Fruit fly (Drosophila melanogaster) whole organism, embryonic: ENCODE results near the gene CG16717.
A peak's percentile ranks its signal among the peaks of the same experiment; 100 is the strongest.

Source experiments
- BEAF-32 ChIP-seq: fragments of 200-800 bp; sonication (Bioruptor generic); optimal IDR thresholded peaks from 3 replicates; lab custom pipeline; 2017; ENCODE audit warnings: missing biosample characterization, missing genetic modification characterization, mild to moderate bottlenecking, moderate library complexity, missing genetic modification reagents
- Bdp1 ChIP-seq: fragments of 200-800 bp; sonication (Bioruptor generic); optimal IDR thresholded peaks from 3 replicates; lab custom pipeline; 2016; ENCODE audit warnings: missing biosample characterization, missing genetic modification characterization
- CG10366 ChIP-seq: fragments of 200-800 bp; sonication (Bioruptor generic); IDR thresholded peaks from 2 replicates; pipeline ENCODE4 v1.3.6; 2022; ENCODE audit warnings: missing biosample characterization, missing genetic modification characterization
- CG10431 ChIP-seq: fragments of 200-800 bp; sonication (Bioruptor generic); optimal IDR thresholded peaks from 3 replicates; lab custom pipeline; 2018; ENCODE audit warnings: missing biosample characterization, mild to moderate bottlenecking, missing genetic modification characterization
- CG14965 ChIP-seq: fragments of 200-800 bp; sonication (Bioruptor generic); optimal IDR thresholded peaks from 2 replicates; lab custom pipeline; 2016; ENCODE audit warnings: missing biosample characterization, missing genetic modification characterization, borderline replicate concordance
- CG15479 ChIP-seq: fragments of 200-800 bp; sonication (Bioruptor generic); optimal IDR thresholded peaks from 3 replicates; lab custom pipeline; 2019; ENCODE audit warnings: missing biosample characterization, mild to moderate bottlenecking, missing genetic modification characterization, moderate library complexity
- CG17612 ChIP-seq: fragments of 200-800 bp; sonication (Bioruptor generic); IDR thresholded peaks from 2 replicates; pipeline ENCODE4 v1.3.6; 2022; ENCODE audit warnings: missing biosample characterization, missing genetic modification characterization
- CG1792 ChIP-seq: fragments of 200-800 bp; sonication (Bioruptor generic); optimal IDR thresholded peaks from 2 replicates; lab custom pipeline; 2016; ENCODE audit warnings: missing biosample characterization, missing genetic modification characterization
- CG2199 ChIP-seq: fragments of 200-800 bp; sonication (Bioruptor generic); IDR thresholded peaks from 3 replicates; pipeline ENCODE4 v1.3.6; 2022; ENCODE audit warnings: missing biosample characterization, missing genetic modification characterization
- CG30020 ChIP-seq: fragments of 200-800 bp; optimal IDR thresholded peaks from 2 replicates; lab custom pipeline; 2019; ENCODE audit warnings: missing biosample characterization, mild to moderate bottlenecking, missing genetic modification characterization, moderate library complexity
- CG32532 ChIP-seq: fragments of 200-800 bp; sonication (Bioruptor generic); IDR thresholded peaks from 2 replicates; pipeline ENCODE4 v1.3.6; 2022; ENCODE audit warnings: missing biosample characterization, missing genetic modification characterization
- CG3407 ChIP-seq: fragments of 200-800 bp; sonication (Bioruptor generic); optimal IDR thresholded peaks from 2 replicates; lab custom pipeline; 2018; ENCODE audit warnings: missing biosample characterization, mild to moderate bottlenecking, missing genetic modification characterization
- CG34376 ChIP-seq: fragments of 200-800 bp; sonication (Bioruptor generic); optimal IDR thresholded peaks from 2 replicates; lab custom pipeline; 2018; ENCODE audit warnings: missing biosample characterization, mild to moderate bottlenecking, missing genetic modification characterization
- CG3847 ChIP-seq: fragments of 200-800 bp; sonication (Bioruptor generic); IDR thresholded peaks from 2 replicates; pipeline ENCODE4 v1.3.6; 2022; ENCODE audit warnings: missing biosample characterization, missing genetic modification characterization
- CG6854 ChIP-seq: fragments of 200-800 bp; sonication (Bioruptor generic); optimal IDR thresholded peaks from 3 replicates; lab custom pipeline; 2017; ENCODE audit warnings: missing biosample characterization, mild to moderate bottlenecking, missing genetic modification characterization
- CG7372 ChIP-seq: fragments of 200-800 bp; sonication (Bioruptor generic); IDR thresholded peaks from 2 replicates; pipeline ENCODE4 v1.3.6; 2022; ENCODE audit warnings: missing biosample characterization, missing genetic modification characterization
- CG9437 ChIP-seq: fragments of 200-800 bp; sonication (Bioruptor generic); optimal IDR thresholded peaks from 2 replicates; lab custom pipeline; 2018; ENCODE audit warnings: missing biosample characterization, mild to moderate bottlenecking, missing genetic modification characterization
- CG9876 ChIP-seq: fragments of 200-800 bp; sonication (Bioruptor generic); optimal IDR thresholded peaks from 2 replicates; lab custom pipeline; 2016; ENCODE audit warnings: missing biosample characterization, missing genetic modification characterization
- CHES-1-like ChIP-seq: fragments of 200-800 bp; sonication (Bioruptor generic); optimal IDR thresholded peaks from 2 replicates; lab custom pipeline; 2016; ENCODE audit warnings: missing biosample characterization, missing genetic modification characterization
- Dfd ChIP-seq, 2 experiments: fragments of >200 bp; optimal IDR thresholded peaks; 2 replicates each; lab custom pipeline; 2017; ENCODE audit warnings: missing biosample characterization in 2 of 2, missing genetic modification characterization in 2 of 2
- Dll ChIP-seq: fragments of 200-800 bp; sonication (Bioruptor generic); IDR thresholded peaks from 4 replicates; pipeline ENCODE4 v1.3.6; 2022; ENCODE audit warnings: missing biosample characterization, missing genetic modification characterization; ENCODE audit not compliant: partially characterized antibody
- E2f1 ChIP-seq: fragments of 200-800 bp; sonication (Bioruptor generic); IDR thresholded peaks from 2 replicates; pipeline ENCODE4 v1.3.6; 2022; ENCODE audit warnings: missing biosample characterization, missing genetic modification characterization
- Ets65A ChIP-seq: fragments of 200-800 bp; sonication (Bioruptor generic); peaks from one replicate; lab custom pipeline; 2016; ENCODE audit warnings: missing biosample characterization, missing genetic modification characterization
- Fer3 ChIP-seq: fragments of 200-800 bp; sonication (Bioruptor generic); optimal IDR thresholded peaks from 2 replicates; lab custom pipeline; 2018; ENCODE audit warnings: missing biosample characterization, mild to moderate bottlenecking, missing genetic modification characterization, moderate library complexity
- HmgD ChIP-seq: fragments of 200-800 bp; sonication (Bioruptor generic); optimal IDR thresholded peaks from 3 replicates; lab custom pipeline; 2016; ENCODE audit warnings: missing biosample characterization, missing genetic modification characterization
- Nf-YA ChIP-seq: fragments of 200-800 bp; sonication (Bioruptor generic); IDR thresholded peaks from 2 replicates; pipeline ENCODE4 v1.3.6; 2022; ENCODE audit warnings: missing biosample characterization, missing genetic modification characterization
- Scr ChIP-seq: fragments of 200-800 bp; sonication (Bioruptor generic); IDR thresholded peaks from 2 replicates; pipeline ENCODE4 v1.3.6; 2022; ENCODE audit warnings: missing biosample characterization, missing genetic modification characterization; ENCODE audit not compliant: partially characterized antibody
- abd-A ChIP-seq: fragments of 200-800 bp; sonication (Bioruptor generic); optimal IDR thresholded peaks from 3 replicates; lab custom pipeline; 2019; ENCODE audit warnings: missing biosample characterization, mild to moderate bottlenecking, missing genetic modification characterization, moderate library complexity
- aop ChIP-seq: fragments of 200-800 bp; sonication (Bioruptor generic); IDR thresholded peaks from 2 replicates; pipeline ENCODE4 v1.3.6; 2022; ENCODE audit warnings: missing biosample characterization, missing genetic modification characterization
- ato ChIP-seq: fragments of 200-800 bp; sonication (Bioruptor generic); IDR thresholded peaks from 2 replicates; pipeline ENCODE4 v1.3.6; 2022; ENCODE audit warnings: missing biosample characterization, missing genetic modification characterization; ENCODE audit not compliant: partially characterized antibody
- bcd ChIP-seq: fragments of 200-800 bp; sonication (Bioruptor generic); optimal IDR thresholded peaks from 2 replicates; lab custom pipeline; 2017; ENCODE audit warnings: missing biosample characterization, mild to moderate bottlenecking, missing genetic modification characterization
- bigmax ChIP-seq: fragments of 200-800 bp; sonication (Bioruptor generic); optimal IDR thresholded peaks from 2 replicates; lab custom pipeline; 2018; ENCODE audit warnings: missing biosample characterization, mild to moderate bottlenecking, missing genetic modification characterization
- bowl ChIP-seq: fragments of 200-800 bp; sonication (Bioruptor generic); IDR thresholded peaks from 2 replicates; pipeline ENCODE4 v1.3.6; 2022; ENCODE audit warnings: missing biosample characterization, missing genetic modification characterization
- bsh ChIP-seq, 2 experiments: fragments of 200-800 bp; sonication (Bioruptor generic); optimal IDR thresholded peaks; 2 replicates each; lab custom pipeline; 2017 to 2018; ENCODE audit warnings: mild to moderate bottlenecking in 2 of 2, missing biosample characterization in 2 of 2, missing genetic modification characterization in 2 of 2, moderate library complexity in 1 of 2
- cad ChIP-seq: fragments of >200 bp; optimal IDR thresholded peaks from 2 replicates; lab custom pipeline; 2017; ENCODE audit warnings: missing biosample characterization, missing genetic modification characterization
- chn ChIP-seq: fragments of 200-800 bp; sonication (Bioruptor generic); optimal IDR thresholded peaks from 2 replicates; lab custom pipeline; 2016; ENCODE audit warnings: missing biosample characterization, missing genetic modification characterization
- dmrt99B ChIP-seq: fragments of 200-800 bp; sonication (Bioruptor generic); optimal IDR thresholded peaks from 2 replicates; lab custom pipeline; 2018; ENCODE audit warnings: missing biosample characterization, mild to moderate bottlenecking, missing genetic modification characterization, moderate library complexity
- fru ChIP-seq: fragments of >200 bp; optimal IDR thresholded peaks from 2 replicates; lab custom pipeline; 2017
- hth ChIP-seq: fragments of >200 bp; optimal IDR thresholded peaks from 2 replicates; lab custom pipeline; 2017; ENCODE audit warnings: inconsistent platforms
- jing ChIP-seq: fragments of 200-800 bp; sonication (Bioruptor generic); optimal IDR thresholded peaks from 2 replicates; lab custom pipeline; 2018; ENCODE audit warnings: missing biosample characterization, mild to moderate bottlenecking, missing genetic modification characterization
- kah ChIP-seq: fragments of 200-800 bp; sonication (Bioruptor generic); optimal IDR thresholded peaks from 2 replicates; lab custom pipeline; 2018; ENCODE audit warnings: missing biosample characterization, mild to moderate bottlenecking, missing genetic modification characterization
- lola ChIP-seq, 3 experiments: fragments of >200 bp in 2 of 3; fragments of 200-800 bp in 1 of 3; sonication (Bioruptor generic) in 1 of 3; optimal IDR thresholded peaks; 2 replicates each; lab custom pipeline; 2017 to 2019; ENCODE audit warnings: missing biosample characterization in 3 of 3, missing genetic modification characterization in 3 of 3, mild to moderate bottlenecking in 1 of 3, moderate library complexity in 1 of 3
- phol ChIP-seq: fragments of 200-800 bp; sonication (Bioruptor generic); optimal IDR thresholded peaks from 3 replicates; lab custom pipeline; 2018; ENCODE audit warnings: missing biosample characterization, mild to moderate bottlenecking, missing genetic modification characterization, moderate library complexity
- pita ChIP-seq: fragments of 200-800 bp; sonication (Bioruptor generic); optimal IDR thresholded peaks from 2 replicates; lab custom pipeline; 2017; ENCODE audit warnings: missing biosample characterization, mild to moderate bottlenecking, missing genetic modification characterization
- ro ChIP-seq: fragments of 200-800 bp; sonication (Bioruptor generic); IDR thresholded peaks from 2 replicates; pipeline ENCODE4 v1.3.6; 2022; ENCODE audit warnings: missing biosample characterization, missing genetic modification characterization
- seq ChIP-seq: fragments of 200-800 bp; sonication (Bioruptor generic); IDR thresholded peaks from 2 replicates; pipeline ENCODE4 v1.3.6; 2022; ENCODE audit warnings: missing biosample characterization, missing genetic modification characterization
- sim ChIP-seq: fragments of 200-800 bp; sonication (Bioruptor generic); IDR thresholded peaks from 2 replicates; pipeline ENCODE4 v1.3.6; 2022; ENCODE audit warnings: missing biosample characterization, missing genetic modification characterization
- sug ChIP-seq: fragments of 200-800 bp; optimal IDR thresholded peaks from 2 replicates; lab custom pipeline; 2019; ENCODE audit warnings: missing biosample characterization, mild to moderate bottlenecking, missing genetic modification characterization, moderate library complexity
- vvl ChIP-seq: fragments of 200-800 bp; sonication (Bioruptor generic); IDR thresholded peaks from 2 replicates; pipeline ENCODE4 v1.3.6; 2022; ENCODE audit warnings: missing biosample characterization, missing genetic modification characterization
- wek ChIP-seq: fragments of 200-800 bp; sonication (Bioruptor generic); optimal IDR thresholded peaks from 3 replicates; lab custom pipeline; 2018; ENCODE audit warnings: missing biosample characterization, mild to moderate bottlenecking, missing genetic modification characterization, moderate library complexity
- z ChIP-seq: fragments of 200-800 bp; sonication (Bioruptor generic); IDR thresholded peaks from 3 replicates; pipeline ENCODE4 v1.3.6; 2022; ENCODE audit warnings: missing biosample characterization, missing genetic modification characterization
- zen ChIP-seq: fragments of 200-800 bp; sonication (Bioruptor generic); optimal IDR thresholded peaks from 3 replicates; lab custom pipeline; 2018; ENCODE audit warnings: missing biosample characterization, mild to moderate bottlenecking, missing genetic modification characterization, moderate library complexity

Gene CG16717

DNA sequence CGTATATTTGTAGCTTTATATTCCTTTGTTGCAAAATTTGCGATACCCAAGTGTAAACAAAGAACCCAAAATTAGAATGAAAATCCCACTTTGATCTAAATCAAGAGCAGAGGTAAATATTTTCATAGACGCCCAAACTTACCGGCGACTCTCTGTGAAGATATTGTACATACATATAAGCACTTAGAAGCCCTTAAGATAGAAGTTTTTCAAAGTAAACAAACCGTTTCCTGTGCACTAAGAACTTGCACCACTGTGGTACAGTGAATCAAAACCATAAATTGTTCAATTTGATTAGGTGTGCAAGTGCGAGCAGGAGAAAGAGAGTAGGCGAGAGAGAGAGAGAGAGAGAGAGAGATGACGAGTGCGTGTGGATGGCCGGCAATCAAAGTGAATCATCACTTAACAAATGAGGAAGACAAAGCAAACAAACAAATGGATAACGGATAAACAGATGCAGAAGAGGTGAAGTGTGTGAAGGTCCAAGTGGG, 949 bp upstream of the CG16717 start (continued):
- TF ChIP-seq Bdp1 (no peak), dmrt99B (tag; lab: Kevin White, UChicago) (no peak), CG17612 (no peak), bigmax (GFP tag; lab: Kevin White, UChicago) (no peak), Fer3 (tag; lab: Kevin White, UChicago) (no peak), Scr (GFP tag; lab: Robert Waterston, UW) (no peak), Nf-YA (GFP tag; lab: Robert Waterston, UW) (no peak), ro (GFP tag; lab: Robert Waterston, UW) (no peak), pita (GFP tag; lab: Kevin White, UChicago) (no peak), kah (no peak), chn (GFP tag; lab: Kevin White, UChicago) (no peak), jing (GFP tag; lab: Kevin White, UChicago) (no peak), ato (GFP tag; lab: Robert Waterston, UW) (no peak), CG15479 (GFP tag; lab: Kevin White, UChicago) (peak; percentile 92), fru (lab: Kevin White, UChicago) (no peak), CG1792 (GFP tag; lab: Kevin White, UChicago) (no peak), BEAF-32 (GFP tag; lab: Kevin White, UChicago) (no peak), aop (no peak), CG9876 (GFP tag; lab: Kevin White, UChicago) (no peak), bcd (GFP tag; lab: Kevin White, UChicago) (no peak), CG7372 (GFP tag; lab: Robert Waterston, UW) (no peak), seq (GFP tag; lab: Robert Waterston, UW) (no peak), HmgD (GFP tag; lab: Kevin White, UChicago) (no peak), bowl (GFP tag; lab: Robert Waterston, UW) (no peak), CG3407 (GFP tag; lab: Kevin White, UChicago) (peak; percentile 0), z (GFP tag; lab: Robert Waterston, UW) (0 out of 3 replicates have a peak, but pooled peaks have one; percentile 57), sug (tag; lab: Kevin White, UChicago) (no peak), wek (GFP tag; lab: Kevin White, UChicago) (no peak), abd-A (no peak), Dfd (GFP tag; optimal IDR thresholded peaks at IDR 0.05; lab: Kevin White, UChicago) (no peak), bsh (GFP tag; optimal IDR thresholded peaks at IDR 0.05; lab: Kevin White, UChicago) (peak; percentile 4 to 14), CG30020 (tag; lab: Kevin White, UChicago) (no peak), CG34376 (GFP tag; lab: Kevin White, UChicago) (no peak), CG3847 (GFP tag; lab: Robert Waterston, UW) (no peak), Dll (GFP tag; lab: Robert Waterston, UW) (0 out of 4 replicates have a peak, but pooled peaks have one; percentile 10), CG9437 (GFP tag; lab: Kevin White, UChicago) (no peak), E2f1 (no peak), phol (tag; lab: Kevin White, UChicago) (no peak), lola (GFP tag; optimal IDR thresholded peaks at IDR 0.05; lab: Kevin White, UChicago) (peak in 1 of 3 experiments; percentile 24), Ets65A (GFP tag; lab: Kevin White, UChicago) (no peak), CG32532 (GFP tag; lab: Robert Waterston, UW) (no peak), CG2199 (GFP tag; lab: Robert Waterston, UW) (no peak), CG14965 (GFP tag; lab: Kevin White, UChicago) (no peak), CHES-1-like (no peak), vvl (GFP tag; lab: Robert Waterston, UW) (no peak), CG10431 (GFP tag; lab: Kevin White, UChicago) (no peak), CG10366 (GFP tag; lab: Robert Waterston, UW) (no peak), sim (GFP tag; lab: Robert Waterston, UW) (no peak), hth (lab: Kevin White, UChicago) (no peak), zen (tag; lab: Kevin White, UChicago) (peak; percentile 4), cad (no peak), CG6854 (GFP tag; lab: Kevin White, UChicago) (no peak)
